Worm (Caenorhabditis elegans) whole organism, late embryonic: ENCODE results near the gene nuo-1.

Experiments used
- ahr-1 ChIP-seq: sonication (generic microtip); optimal IDR thresholded peaks from 2 replicates; lab custom pipeline; 2016; ENCODE audit warnings: missing genetic modification characterization, missing compliant biosample characterization
- ama-1 ChIP-seq: fragments of 150-350 bp; optimal IDR thresholded peaks from 2 replicates; lab custom pipeline; 2014
- dve-1 ChIP-seq: sonication (generic microtip); optimal IDR thresholded peaks from 2 replicates; lab custom pipeline; 2017; ENCODE audit warnings: antibody characterized with exemption, mild to moderate bottlenecking, missing genetic modification characterization, missing compliant biosample characterization
- fkh-10 ChIP-seq: fragments of 150-350 bp; optimal IDR thresholded peaks from 2 replicates; lab custom pipeline; 2014; ENCODE audit warnings: missing biosample characterization, missing genetic modification reagents, missing genetic modification characterization
- pqm-1 ChIP-seq: sonication (generic microtip); optimal IDR thresholded peaks from 2 replicates; lab custom pipeline; 2016; ENCODE audit warnings: missing genetic modification characterization, missing compliant biosample characterization
- rnt-1 ChIP-seq: sonication (generic microtip); optimal IDR thresholded peaks from 2 replicates; lab custom pipeline; 2016; ENCODE audit warnings: missing genetic modification characterization, missing compliant biosample characterization
- sox-4 ChIP-seq: sonication (generic microtip); optimal IDR thresholded peaks from 2 replicates; lab custom pipeline; 2017; ENCODE audit warnings: mild to moderate bottlenecking, missing genetic modification characterization, inconsistent platforms, missing compliant biosample characterization
- unc-55 ChIP-seq: sonication (generic microtip); optimal IDR thresholded peaks from 2 replicates; lab custom pipeline; 2017; ENCODE audit warnings: missing biosample characterization, missing genetic modification reagents, missing genetic modification characterization

ce11 chrII:11089356-11089755 lies 8.3 kb upstream of the nuo-1 start, which contains the start of gene unc-53:
- TF ChIP-seq rnt-1 (no peak), ahr-1 (no peak), dve-1 (tag; lab: Kevin White, UChicago) (no peak), ama-1 (no peak), sox-4 (no peak), pqm-1 (no peak), fkh-10 (GFP tag; lab: Kevin White, UChicago) (no peak), unc-55 (no peak)
